Worm (Caenorhabditis elegans) whole organism, L4 larva: ENCODE data around the gene kbp-2.

Source experiments
- F49E8.2 ChIP-seq: sonication (generic microtip); optimal IDR thresholded peaks from 2 replicates; lab custom pipeline; 2016; ENCODE audit warnings: missing compliant biosample characterization, mild to moderate bottlenecking, missing genetic modification characterization, borderline replicate concordance
- dmd-6 ChIP-seq: fragments of 200-800 bp; sonication (Bioruptor generic); IDR thresholded peaks from 2 replicates; pipeline ENCODE4 v1.3.6; 2022; ENCODE audit warnings: missing genetic modification reagents, missing genetic modification characterization, missing compliant biosample characterization

DNA sequence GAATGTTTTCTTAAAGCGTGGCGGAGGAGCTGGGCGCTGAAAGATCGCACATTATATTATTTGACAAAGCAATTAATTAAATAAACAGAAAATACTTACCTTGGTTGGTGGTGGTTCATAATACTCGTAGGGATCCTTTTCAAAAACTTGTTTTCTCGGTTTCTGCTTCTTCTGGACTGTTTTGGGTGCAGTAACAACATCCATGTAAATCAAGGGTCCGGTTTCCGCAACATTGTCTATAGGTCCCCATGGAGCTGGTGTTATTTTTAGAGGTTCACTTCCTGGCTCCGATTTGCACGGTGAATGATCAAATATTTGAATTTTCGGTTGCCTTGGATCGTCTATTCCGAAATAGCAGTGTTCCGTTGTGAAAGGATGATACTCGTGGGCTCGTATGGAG is 20.4 kb upstream of the kbp-2 start:
- TF ChIP-seq F49E8.2 (tag; lab: Kevin White, UChicago) (no peak), dmd-6 (no peak)
